Fruit fly (Drosophila melanogaster) whole organism, prepupa: Measurements from ENCODE around the gene CG5326.

Experiments used
- CG11294 ChIP-seq: fragments of 200-800 bp; sonication (Bioruptor generic); IDR thresholded peaks from 2 replicates; pipeline ENCODE4 v1.3.6; 2022; ENCODE audit warnings: missing biosample characterization, missing genetic modification characterization
- spab ChIP-seq: fragments of 200-800 bp; sonication (Bioruptor generic); optimal IDR thresholded peaks from 2 replicates; lab custom pipeline; 2017; ENCODE audit warnings: missing biosample characterization, mild to moderate bottlenecking, missing genetic modification characterization, missing genetic modification reagents

- TF ChIP-seq spab (GFP tag; lab: Kevin White, UChicago): no peak
- TF ChIP-seq CG11294 (GFP tag; lab: Robert Waterston, UW): no peak
These were observed 9.4 kb downstream of the CG5326 start, which contains the start of gene CG33099 for dm6 chr3R:22530305-22530704.
